Fruit fly (Drosophila melanogaster) whole organism, embryonic: ENCODE measurements around the gene CG7367.

ENCODE experiments used
- Adf1 ChIP-seq: fragments of 200-800 bp; sonication (Bioruptor generic); IDR thresholded peaks from 2 replicates; pipeline ENCODE4 v1.3.6; 2022; ENCODE audit warnings: missing biosample characterization, missing genetic modification characterization
- Aef1 ChIP-seq: fragments of 200-800 bp; sonication (Bioruptor generic); IDR thresholded peaks from 3 replicates; pipeline ENCODE4 v1.3.6; 2022; ENCODE audit warnings: missing biosample characterization, missing genetic modification characterization
- Bgb ChIP-seq: fragments of 200-800 bp; sonication (Bioruptor generic); IDR thresholded peaks from 2 replicates; pipeline ENCODE4 v1.3.6; 2022; ENCODE audit warnings: missing biosample characterization, missing genetic modification characterization; ENCODE audit not compliant: partially characterized antibody
- Blimp-1 ChIP-seq: fragments of 200-800 bp; sonication (Bioruptor generic); optimal IDR thresholded peaks from 3 replicates; lab custom pipeline; 2018; ENCODE audit warnings: missing biosample characterization, missing genetic modification characterization, mild to moderate bottlenecking, moderate library complexity, missing genetic modification reagents
- Bteb2 ChIP-seq: fragments of 200-800 bp; sonication (Bioruptor generic); optimal IDR thresholded peaks from 2 replicates; lab custom pipeline; 2016; ENCODE audit warnings: missing biosample characterization, missing genetic modification characterization
- CG10209 ChIP-seq: fragments of 200-800 bp; sonication (Bioruptor generic); optimal IDR thresholded peaks from 3 replicates; lab custom pipeline; 2017; ENCODE audit warnings: missing biosample characterization, mild to moderate bottlenecking, missing genetic modification characterization, missing genetic modification reagents
- CG11456 ChIP-seq: fragments of 200-800 bp; sonication (Bioruptor generic); IDR thresholded peaks from 3 replicates; pipeline ENCODE4 v1.3.6; 2022; ENCODE audit warnings: missing biosample characterization, missing genetic modification characterization
- CG13287 ChIP-seq: fragments of 200-800 bp; sonication (Bioruptor generic); IDR thresholded peaks from 2 replicates; pipeline ENCODE4 v1.3.6; 2022; ENCODE audit warnings: missing biosample characterization, missing genetic modification characterization; ENCODE audit not compliant: partially characterized antibody
- CG13296 ChIP-seq: fragments of 200-800 bp; sonication (Bioruptor generic); optimal IDR thresholded peaks from 3 replicates; lab custom pipeline; 2018; ENCODE audit warnings: missing biosample characterization, mild to moderate bottlenecking, missing genetic modification characterization
- CG14667 ChIP-seq: fragments of 200-800 bp; sonication (Bioruptor generic); IDR thresholded peaks from 2 replicates; pipeline ENCODE4 v1.3.6; 2022; ENCODE audit warnings: missing biosample characterization, missing genetic modification characterization
- CG1529 ChIP-seq: fragments of 200-800 bp; sonication (Bioruptor generic); optimal IDR thresholded peaks from 3 replicates; lab custom pipeline; 2018; ENCODE audit warnings: missing biosample characterization, missing genetic modification characterization
- CG1647 ChIP-seq: fragments of 200-800 bp; sonication (Bioruptor generic); optimal IDR thresholded peaks from 3 replicates; lab custom pipeline; 2016; ENCODE audit warnings: missing biosample characterization, missing genetic modification characterization
- CG16863 ChIP-seq: fragments of 200-800 bp; sonication (Bioruptor generic); optimal IDR thresholded peaks from 3 replicates; lab custom pipeline; 2016; ENCODE audit warnings: missing biosample characterization, missing genetic modification characterization
- CG17612 ChIP-seq: fragments of 200-800 bp; sonication (Bioruptor generic); IDR thresholded peaks from 2 replicates; pipeline ENCODE4 v1.3.6; 2022; ENCODE audit warnings: missing biosample characterization, missing genetic modification characterization
- CG18476 ChIP-seq: fragments of 200-800 bp; sonication (Bioruptor generic); optimal IDR thresholded peaks from 2 replicates; lab custom pipeline; 2016; ENCODE audit warnings: missing biosample characterization, mild to moderate bottlenecking, missing genetic modification characterization
- CG31441 ChIP-seq: fragments of 200-800 bp; sonication (Bioruptor generic); IDR thresholded peaks from 2 replicates; pipeline ENCODE4 v1.3.6; 2022; ENCODE audit warnings: missing biosample characterization, missing genetic modification characterization
- CG3163 ChIP-seq: fragments of 200-800 bp; sonication (Bioruptor generic); optimal IDR thresholded peaks from 3 replicates; lab custom pipeline; 2016; ENCODE audit warnings: missing biosample characterization, missing genetic modification characterization
- CG4328 ChIP-seq: fragments of 200-800 bp; sonication (Bioruptor generic); optimal IDR thresholded peaks from 3 replicates; lab custom pipeline; 2017; ENCODE audit warnings: missing biosample characterization, missing genetic modification reagents, missing genetic modification characterization
- CG4404 ChIP-seq: fragments of 200-800 bp; sonication (Bioruptor generic); IDR thresholded peaks from 2 replicates; pipeline ENCODE4 v1.3.6; 2022; ENCODE audit warnings: missing biosample characterization, missing genetic modification characterization
- CG5953 ChIP-seq: fragments of 200-800 bp; sonication (Bioruptor generic); IDR thresholded peaks from 2 replicates; pipeline ENCODE4 v1.3.6; 2022; ENCODE audit warnings: missing biosample characterization, missing genetic modification characterization
- CG6254 ChIP-seq: fragments of 200-800 bp; sonication (Bioruptor generic); optimal IDR thresholded peaks from 3 replicates; lab custom pipeline; 2017; ENCODE audit warnings: mild to moderate bottlenecking, missing biosample characterization, missing genetic modification reagents, missing genetic modification characterization
- CG6272 ChIP-seq: fragments of 200-800 bp; sonication (Bioruptor generic); IDR thresholded peaks from 2 replicates; pipeline ENCODE4 v1.3.6; 2022; ENCODE audit warnings: missing biosample characterization, missing genetic modification characterization
- CG6654 ChIP-seq: fragments of 200-800 bp; sonication (Bioruptor generic); optimal IDR thresholded peaks from 2 replicates; lab custom pipeline; 2017; ENCODE audit warnings: missing biosample characterization, mild to moderate bottlenecking, missing genetic modification characterization
- CG6791 ChIP-seq: fragments of 200-800 bp; sonication (Bioruptor generic); IDR thresholded peaks from 3 replicates; pipeline ENCODE4 v1.3.6; 2022; ENCODE audit warnings: missing biosample characterization, missing genetic modification characterization; ENCODE audit not compliant: partially characterized antibody
- CG7786 ChIP-seq: fragments of 200-800 bp; sonication (Bioruptor generic); optimal IDR thresholded peaks from 2 replicates; lab custom pipeline; 2016; ENCODE audit warnings: missing biosample characterization, missing genetic modification characterization
- CG8388 ChIP-seq: fragments of 200-800 bp; sonication (Bioruptor generic); optimal IDR thresholded peaks from 2 replicates; lab custom pipeline; 2019; ENCODE audit warnings: missing biosample characterization, mild to moderate bottlenecking, missing genetic modification characterization, moderate library complexity
- CG9932 ChIP-seq: fragments of 200-800 bp; sonication (Bioruptor generic); IDR thresholded peaks from 2 replicates; pipeline ENCODE4 v1.3.6; 2022; ENCODE audit warnings: missing biosample characterization, missing genetic modification characterization
- D19B ChIP-seq: fragments of 200-800 bp; sonication (Bioruptor generic); optimal IDR thresholded peaks from 2 replicates; lab custom pipeline; 2017; ENCODE audit warnings: missing biosample characterization, mild to moderate bottlenecking, missing genetic modification characterization
- HmgD ChIP-seq: fragments of 200-800 bp; sonication (Bioruptor generic); optimal IDR thresholded peaks from 3 replicates; lab custom pipeline; 2016; ENCODE audit warnings: missing biosample characterization, missing genetic modification characterization
- Hsf ChIP-seq: fragments of 200-800 bp; sonication (Bioruptor generic); optimal IDR thresholded peaks from 3 replicates; lab custom pipeline; 2016; ENCODE audit warnings: missing biosample characterization, missing genetic modification characterization
- Lim3 ChIP-seq: fragments of 200-800 bp; sonication (Bioruptor generic); IDR thresholded peaks from 2 replicates; pipeline ENCODE4 v1.3.6; 2022; ENCODE audit warnings: missing biosample characterization, missing genetic modification characterization
- Meics ChIP-seq: fragments of 200-800 bp; sonication (Bioruptor generic); optimal IDR thresholded peaks from 2 replicates; lab custom pipeline; 2017; ENCODE audit warnings: missing biosample characterization, mild to moderate bottlenecking, missing genetic modification characterization
- Myb ChIP-seq: fragments of 200-800 bp; sonication (Bioruptor generic); optimal IDR thresholded peaks from 2 replicates; lab custom pipeline; 2016; ENCODE audit warnings: missing biosample characterization, missing genetic modification characterization
- Rfx ChIP-seq: fragments of 200-800 bp; sonication (Bioruptor generic); IDR thresholded peaks from 2 replicates; pipeline ENCODE4 v1.3.6; 2022; ENCODE audit warnings: missing biosample characterization, missing genetic modification characterization
- Rx ChIP-seq: fragments of 200-800 bp; sonication (Bioruptor generic); IDR thresholded peaks from 2 replicates; pipeline ENCODE4 v1.3.6; 2022; ENCODE audit warnings: missing biosample characterization, missing genetic modification characterization
- Usf ChIP-seq: fragments of 200-800 bp; sonication (Bioruptor generic); optimal IDR thresholded peaks from 2 replicates; lab custom pipeline; 2017; ENCODE audit warnings: missing genotype, missing biosample characterization, missing genetic modification characterization
- bbx ChIP-seq: fragments of 200-800 bp; sonication (Bioruptor generic); IDR thresholded peaks from 2 replicates; pipeline ENCODE4 v1.3.6; 2022; ENCODE audit warnings: missing biosample characterization, missing genetic modification characterization; ENCODE audit not compliant: partially characterized antibody
- bcd ChIP-seq: fragments of 200-800 bp; sonication (Bioruptor generic); optimal IDR thresholded peaks from 2 replicates; lab custom pipeline; 2017; ENCODE audit warnings: missing biosample characterization, mild to moderate bottlenecking, missing genetic modification characterization
- da ChIP-seq: fragments of 200-800 bp; sonication (Bioruptor generic); optimal IDR thresholded peaks from 2 replicates; lab custom pipeline; 2016; ENCODE audit warnings: missing biosample characterization, missing genetic modification characterization
- disco-r ChIP-seq: fragments of 200-800 bp; sonication (Bioruptor generic); optimal IDR thresholded peaks from 2 replicates; lab custom pipeline; 2016; ENCODE audit warnings: missing biosample characterization, missing genetic modification characterization
- fd64A ChIP-seq: fragments of 200-800 bp; sonication (Bioruptor generic); optimal IDR thresholded peaks from 3 replicates; lab custom pipeline; 2018; ENCODE audit warnings: missing biosample characterization, mild to moderate bottlenecking, missing genetic modification characterization
- gsb ChIP-seq: fragments of 200-800 bp; sonication (Bioruptor generic); IDR thresholded peaks from 2 replicates; pipeline ENCODE4 v1.3.6; 2022; ENCODE audit warnings: missing biosample characterization, missing genetic modification characterization
- hbn ChIP-seq: fragments of 200-800 bp; sonication (Bioruptor generic); IDR thresholded peaks from 2 replicates; pipeline ENCODE4 v1.3.6; 2022; ENCODE audit warnings: missing biosample characterization, missing genetic modification characterization; ENCODE audit not compliant: partially characterized antibody
- nom ChIP-seq: fragments of 200-800 bp; sonication (Bioruptor generic); optimal IDR thresholded peaks from 2 replicates; lab custom pipeline; 2017; ENCODE audit warnings: missing biosample characterization, missing genetic modification characterization, mild to moderate bottlenecking, moderate library complexity, missing genetic modification reagents
- org-1 ChIP-seq: fragments of 200-800 bp; sonication (Bioruptor generic); optimal IDR thresholded peaks from 2 replicates; lab custom pipeline; 2017; ENCODE audit warnings: missing biosample characterization, missing genetic modification characterization
- seq ChIP-seq: fragments of 200-800 bp; sonication (Bioruptor generic); IDR thresholded peaks from 2 replicates; pipeline ENCODE4 v1.3.6; 2022; ENCODE audit warnings: missing biosample characterization, missing genetic modification characterization
- slp2 ChIP-seq: fragments of 200-800 bp; sonication (Bioruptor generic); optimal IDR thresholded peaks from 2 replicates; lab custom pipeline; 2016; ENCODE audit warnings: missing biosample characterization, missing genetic modification characterization
- sob ChIP-seq: fragments of 200-800 bp; sonication (Bioruptor generic); IDR thresholded peaks from 2 replicates; pipeline ENCODE4 v1.3.6; 2022; ENCODE audit warnings: missing biosample characterization, missing genetic modification characterization
- sr ChIP-seq: fragments of 200-800 bp; sonication (Bioruptor generic); IDR thresholded peaks from 3 replicates; pipeline ENCODE4 v1.3.6; 2022; ENCODE audit warnings: missing biosample characterization, missing genetic modification characterization

CG7367 gene

DNA sequence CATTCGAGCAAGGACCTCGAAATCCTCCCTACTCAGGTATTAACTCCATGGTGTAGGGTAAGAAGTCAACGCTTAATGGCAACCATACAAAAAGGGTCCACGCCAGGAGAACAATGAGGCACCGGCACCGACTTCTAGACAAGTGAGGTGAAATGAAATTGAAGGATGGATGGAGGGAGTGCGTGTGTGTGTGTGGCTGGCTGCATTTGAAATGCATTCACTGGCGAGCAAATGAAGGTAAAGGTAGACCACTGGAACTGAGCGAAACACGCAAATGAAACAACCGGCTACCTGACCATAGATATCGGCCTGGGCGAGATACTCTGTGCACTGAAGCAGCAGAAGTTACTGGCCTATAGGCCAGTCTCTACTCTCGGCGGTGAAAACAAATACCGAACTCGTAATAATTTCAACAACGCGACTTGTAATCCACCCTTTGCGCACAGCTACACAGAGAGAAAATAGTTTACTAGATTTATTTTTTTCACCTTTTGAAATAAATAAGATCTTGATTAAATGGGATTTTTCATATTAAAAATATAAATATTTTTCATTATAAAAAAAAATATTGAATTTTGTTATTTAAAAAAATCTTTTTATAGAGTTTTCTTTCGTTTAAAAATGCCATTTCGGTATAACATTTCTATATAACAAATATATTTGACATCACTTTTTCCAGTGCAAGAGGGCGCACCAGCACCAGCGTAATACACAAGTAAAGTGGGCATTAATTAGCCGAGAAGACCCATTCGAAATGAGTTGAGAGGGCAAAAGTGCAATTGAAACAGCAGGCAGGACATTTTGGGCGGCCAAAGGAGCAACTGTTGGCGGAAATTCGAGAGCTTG, 42.3 kb upstream of the CG7367 start (continued):
- TF ChIP-seq Meics (GFP tag; lab: Kevin White, UChicago) (no peak), CG6654 (GFP tag; lab: Kevin White, UChicago) (no peak), Rfx (GFP tag; lab: Robert Waterston, UW) (peak; percentile 79), hbn (GFP tag; lab: Robert Waterston, UW) (no peak), Adf1 (peak; percentile 55; the same call in 1 of the 2 replicates), Rx (GFP tag; lab: Robert Waterston, UW) (no peak), CG13287 (no peak), CG8388 (peak; percentile 84), org-1 (GFP tag; lab: Kevin White, UChicago) (peak; percentile 73), CG6272 (GFP tag; lab: Robert Waterston, UW) (no peak), CG7786 (GFP tag; lab: Kevin White, UChicago) (peak; percentile 9), D19B (GFP tag; lab: Kevin White, UChicago) (no peak), CG9932 (GFP tag; lab: Robert Waterston, UW) (peak; percentile 58), CG11456 (GFP tag; lab: Robert Waterston, UW) (peak; percentile 78; the same call in 2 of the 3 replicates), CG16863 (GFP tag; lab: Kevin White, UChicago) (peak; percentile 43), CG4328 (peak; percentile 48), CG5953 (peak; percentile 80; the same call in 1 of the 2 replicates), fd64A (GFP tag; lab: Kevin White, UChicago) (no peak), disco-r (no peak), CG13296 (GFP tag; lab: Kevin White, UChicago) (no peak), CG3163 (GFP tag; lab: Kevin White, UChicago) (no peak), nom (GFP tag; lab: Kevin White, UChicago) (no peak), HmgD (no peak), da (GFP tag; lab: Kevin White, UChicago) (no peak), sob (GFP tag; lab: Robert Waterston, UW) (peak; percentile 84), bcd (GFP tag; lab: Kevin White, UChicago) (peak; percentile 30), CG14667 (GFP tag; lab: Robert Waterston, UW) (0 out of 2 replicates have a peak, but pooled peaks have one; percentile 17), Usf (GFP tag; lab: Kevin White, UChicago) (peak; percentile 60), Aef1 (GFP tag; lab: Robert Waterston, UW) (no peak), CG1647 (no peak), seq (GFP tag; lab: Robert Waterston, UW) (peak; percentile 85), CG6791 (no peak), CG1529 (GFP tag; lab: Kevin White, UChicago) (peak; percentile 71), CG6254 (GFP tag; lab: Kevin White, UChicago) (peak; percentile 64), Hsf (GFP tag; lab: Kevin White, UChicago) (peak; percentile 61), Blimp-1 (GFP tag; lab: Kevin White, UChicago) (peak; percentile 82), CG4404 (GFP tag; lab: Robert Waterston, UW) (peak; percentile 45), CG17612 (GFP tag; lab: Robert Waterston, UW) (no peak), gsb (no peak), bbx (GFP tag; lab: Robert Waterston, UW) (peak; percentile 8; the same call in 1 of the 2 replicates), Myb (no peak), slp2 (GFP tag; lab: Kevin White, UChicago) (peak; percentile 22), Bgb (GFP tag; lab: Robert Waterston, UW) (0 out of 2 replicates have a peak, but pooled peaks have one; percentile 21), CG18476 (GFP tag; lab: Kevin White, UChicago) (no peak), Lim3 (GFP tag; lab: Robert Waterston, UW) (no peak), CG10209 (GFP tag; lab: Kevin White, UChicago) (peak; percentile 89), sr (no peak), Bteb2 (GFP tag; lab: Kevin White, UChicago) (peak; percentile 46), CG31441 (GFP tag; lab: Robert Waterston, UW) (peak; percentile 81)
